Worm (Caenorhabditis elegans): Measurements from ENCODE around the gene F21F8.5.

DNA sequence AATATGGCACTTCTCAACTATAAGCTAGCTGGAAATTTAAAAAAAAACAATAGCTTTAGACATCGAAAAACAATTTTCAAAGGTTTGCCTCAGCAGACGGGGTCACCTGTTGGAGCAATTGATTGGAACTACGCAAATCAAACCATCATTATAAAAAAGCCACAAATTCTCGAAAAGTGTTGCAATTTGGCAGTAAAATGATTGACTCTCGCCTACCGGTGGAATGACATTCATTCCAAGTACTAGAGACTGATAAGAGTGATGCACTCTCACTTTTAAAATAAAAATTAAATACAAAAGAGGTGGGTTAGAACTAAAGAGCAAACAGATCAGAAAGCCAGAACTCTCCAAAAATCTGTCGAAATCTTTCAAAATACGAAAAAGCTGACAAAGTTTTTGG lies 19.3 kb upstream of the F21F8.5 start:
- TF ChIP-seq F55B11.4 (tag; optimal IDR thresholded peaks at IDR 0.05; ENCODE audit: borderline replicate concordance, insufficient read depth) = no peak
- no peak for TF ChIP-seq hlh-12 (tag; optimal IDR thresholded peaks at IDR 0.05)
- no peak for TF ChIP-seq fkh-3 (tag; optimal IDR thresholded peaks at IDR 0.05)
- TF ChIP-seq mcd-1 (GFP tag; IDR thresholded peaks at IDR 0.05) = no peak
- TF ChIP-seq egrh-3 (GFP tag; IDR thresholded peaks at IDR 0.05) = no peak
- no peak for TF ChIP-seq madf-6 (GFP tag; IDR thresholded peaks at IDR 0.05)

Measured in whole organism, young adult.